Worm (Caenorhabditis elegans): ENCODE results near the gene hmgr-1.

Gene hmgr-1

ce11 chrIII:7387359-7387758 is 28.1 kb downstream of the hmgr-1 start (continued):
- TF ChIP-seq tbx-2 (tag; optimal IDR thresholded peaks at IDR 0.05) (no peak), efl-3 (GFP tag; optimal IDR thresholded peaks at IDR 0.05) (no peak), nhr-237 (tag; optimal IDR thresholded peaks at IDR 0.05) (no peak), irx-1 (tag; optimal IDR thresholded peaks at IDR 0.05) (no peak), nhr-85 (tag) (no peak), unc-86 (tag; optimal IDR thresholded peaks at IDR 0.05) (peak; percentile 13), ceh-63 (GFP tag; optimal IDR thresholded peaks at IDR 0.05) (no peak), nhr-12 (tag; optimal IDR thresholded peaks at IDR 0.05) (no peak), nhr-47 (tag; optimal IDR thresholded peaks at IDR 0.05) (peak; percentile 54), ets-5 (GFP tag; IDR thresholded peaks at IDR 0.05) (no peak), nhr-19 (GFP tag; conservative IDR thresholded peaks at IDR 0.05) (0 out of 2 replicates have a peak, but pooled peaks have one; percentile 10), C34B4.2 (tag; optimal IDR thresholded peaks at IDR 0.05) (no peak), hlh-17 (GFP tag; optimal IDR thresholded peaks at IDR 0.05; ENCODE audit: borderline replicate concordance) (no peak), aly-2 (tag; optimal IDR thresholded peaks at IDR 0.05) (no peak), unc-130 (tag; optimal IDR thresholded peaks at IDR 0.05) (no peak), nhr-28 (tag; optimal IDR thresholded peaks at IDR 0.05) (no peak), swsn-7 (tag; optimal IDR thresholded peaks at IDR 0.05) (peak; percentile 7), elt-3 (tag; optimal IDR thresholded peaks at IDR 0.05) (no peak), dsc-1 (tag; optimal IDR thresholded peaks at IDR 0.05) (no peak), sup-37 (GFP tag; optimal IDR thresholded peaks at IDR 0.05) (no peak), elt-2 (tag; optimal IDR thresholded peaks at IDR 0.05) (peak; percentile 27), mdl-1 (tag; optimal IDR thresholded peaks at IDR 0.05) (peak in 1 of 2 experiments; percentile 36), lin-14 (GFP tag; optimal IDR thresholded peaks at IDR 0.05) (peak; percentile 66), fkh-8 (tag; optimal IDR thresholded peaks at IDR 0.05) (no peak), Y116A8C.19 (tag; optimal IDR thresholded peaks at IDR 0.05; ENCODE audit: borderline replicate concordance) (no peak), nhr-71 (tag; optimal IDR thresholded peaks at IDR 0.05) (peak; percentile 46), ces-1 (GFP tag; optimal IDR thresholded peaks at IDR 0.05) (no peak), mab-9 (GFP tag; IDR thresholded peaks at IDR 0.05) (no peak), egl-27 (tag; optimal IDR thresholded peaks at IDR 0.05) (no peak), pag-3 (tag; optimal IDR thresholded peaks at IDR 0.05; ENCODE audit: borderline replicate concordance, insufficient read depth) (no peak), ztf-4 (tag; optimal IDR thresholded peaks at IDR 0.05) (no peak), tlp-1 (tag; optimal IDR thresholded peaks at IDR 0.05) (no peak), alr-1 (tag; optimal IDR thresholded peaks at IDR 0.05; ENCODE audit: borderline replicate concordance) (no peak), jun-1 (tag; optimal IDR thresholded peaks at IDR 0.05) (peak; percentile 45), sptf-1 (tag; optimal IDR thresholded peaks at IDR 0.05) (no peak), ztf-11 (tag; optimal IDR thresholded peaks at IDR 0.05) (no peak), pax-3 (tag; optimal IDR thresholded peaks at IDR 0.05) (no peak), C04F5.9 (tag; optimal IDR thresholded peaks at IDR 0.05) (no peak), lsy-2 (tag; optimal IDR thresholded peaks at IDR 0.05) (peak in 1 of 2 experiments; percentile 52), lin-15B (tag; optimal IDR thresholded peaks at IDR 0.05) (peak; percentile 28), pqm-1 (tag; optimal IDR thresholded peaks at IDR 0.05) (no peak), C16A3.4 (tag; optimal IDR thresholded peaks at IDR 0.05) (no peak)

- TF ChIP-seq skn-1 (tag; optimal IDR thresholded peaks at IDR 0.05) (no peak), egl-27 (tag; optimal IDR thresholded peaks at IDR 0.05) (no peak), snpc-4 (tag; optimal IDR thresholded peaks at IDR 0.05) (no peak), aly-2 (tag; optimal IDR thresholded peaks at IDR 0.05) (no peak), ceh-88 (GFP tag; IDR thresholded peaks at IDR 0.05) (no peak), nhr-77 (tag; optimal IDR thresholded peaks at IDR 0.05) (no peak), tbx-2 (tag; optimal IDR thresholded peaks at IDR 0.05) (no peak), nhr-20 (tag; optimal IDR thresholded peaks at IDR 0.05) (no peak), zag-1 (tag; optimal IDR thresholded peaks at IDR 0.05) (no peak), dpl-1 (GFP tag; optimal IDR thresholded peaks at IDR 0.05) (no peak), fkh-8 (tag; optimal IDR thresholded peaks at IDR 0.05) (no peak), zip-4 (GFP tag; optimal IDR thresholded peaks at IDR 0.05) (no peak)
These were observed 36.1 kb downstream of the hmgr-1 start, which contains the start of gene lgc-50 for ce11 chrIII:7395354-7395753. Gene lgc-50 (minus strand): TSS chrIII:7395454.
